Worm (Caenorhabditis elegans): Measurements from ENCODE around the gene F29B9.8.

- TF ChIP-seq mcd-1 (GFP tag; IDR thresholded peaks at IDR 0.05) (peak; percentile 81), nhr-179 (tag; optimal IDR thresholded peaks at IDR 0.05) (no peak), nfya-1 (tag; optimal IDR thresholded peaks at IDR 0.05; ENCODE audit: borderline replicate concordance, insufficient read depth) (no peak), T26A5.8 (tag; optimal IDR thresholded peaks at IDR 0.05) (no peak)
Measured at ce11 chrIV:4650624-4651094, 3.2 kb downstream of the F29B9.8 start, which contains the start of gene ubc-9.
